Fruit fly (Drosophila melanogaster): ENCODE data around the gene Pburs.

Pburs gene

DNA sequence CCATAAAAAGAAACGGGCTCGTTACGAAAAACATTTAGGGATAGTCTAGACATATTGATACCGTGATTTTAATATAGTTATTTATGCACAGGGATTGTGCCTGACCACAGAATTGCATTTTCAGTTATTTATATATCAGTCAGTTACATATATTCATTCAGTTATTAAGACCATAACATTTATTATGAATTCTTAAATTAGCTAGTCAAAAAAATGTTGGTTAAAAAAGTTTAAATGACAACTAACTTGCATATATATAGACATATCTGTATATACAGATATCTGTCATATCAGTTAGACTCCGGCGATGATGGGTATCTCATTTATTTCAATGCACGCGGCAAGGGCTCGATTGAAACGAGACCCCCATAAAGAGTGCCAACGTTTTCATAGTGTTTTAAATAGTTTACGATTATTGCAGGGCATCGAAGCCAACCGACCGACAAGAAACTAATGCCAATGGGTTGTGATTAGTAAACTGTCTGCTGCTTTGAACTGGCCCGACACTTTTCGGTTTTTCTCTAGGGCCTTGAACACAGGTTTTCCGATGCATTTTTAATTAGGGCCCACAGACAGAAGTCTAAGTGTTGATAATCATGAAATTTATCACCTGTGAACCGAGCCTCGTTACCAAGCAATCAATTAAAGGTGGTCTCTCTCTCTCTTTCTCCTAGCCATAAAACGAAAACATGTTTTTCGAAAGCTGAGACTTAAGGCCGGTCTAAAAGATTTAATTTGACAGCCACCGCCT is 45.7 kb upstream of the Pburs start (continued):
- peak; percentile 30 for TF ChIP-seq Chrac-16 (GFP tag; optimal IDR thresholded peaks at IDR 0.05)
- peak; percentile 20 for TF ChIP-seq slou (GFP tag; optimal IDR thresholded peaks at IDR 0.05)
- no peak for TF ChIP-seq unc-4 (GFP tag; IDR thresholded peaks at IDR 0.05; ENCODE audit: partially characterized antibody)
- TF ChIP-seq nerfin-1 (tag; optimal IDR thresholded peaks at IDR 0.05): peak; percentile 84
- TF ChIP-seq CG5953 (GFP tag; IDR thresholded peaks at IDR 0.05): peak; percentile 55; the same call in 1 of the 2 replicates
- peak; percentile 1 for TF ChIP-seq Dip3 (GFP tag; optimal IDR thresholded peaks at IDR 0.05)
- TF ChIP-seq stwl (tag; optimal IDR thresholded peaks at IDR 0.05): peak; percentile 37
- TF ChIP-seq CG15269 (tag; optimal IDR thresholded peaks at IDR 0.05): peak; percentile 39
- TF ChIP-seq CG18262 (tag; optimal IDR thresholded peaks at IDR 0.05): peak; percentile 95
- TF ChIP-seq CG10959 (GFP tag; IDR thresholded peaks at IDR 0.05): 0 out of 2 replicates have a peak, but pooled peaks have one; percentile 10
- TF ChIP-seq pzg (GFP tag; optimal IDR thresholded peaks at IDR 0.05): no peak
- peak; percentile 80 for TF ChIP-seq H15 (GFP tag; IDR thresholded peaks at IDR 0.05)
- peak; percentile 34 for TF ChIP-seq psq (GFP tag; optimal IDR thresholded peaks at IDR 0.05)
- peak; percentile 90 for TF ChIP-seq CG15696 (tag; optimal IDR thresholded peaks at IDR 0.05)
- TF ChIP-seq CG13894 (tag; optimal IDR thresholded peaks at IDR 0.05): no peak
- TF ChIP-seq CG10366 (GFP tag; IDR thresholded peaks at IDR 0.05): peak; percentile 39; the same call in 1 of the 2 replicates
- peak; percentile 23 for TF ChIP-seq CG11723 (GFP tag; optimal IDR thresholded peaks at IDR 0.05)
- TF ChIP-seq cato (GFP tag; optimal IDR thresholded peaks at IDR 0.05; ENCODE audit: borderline replicate concordance): peak; percentile 26
- peak; percentile 52; the same call in 1 of the 2 replicates for TF ChIP-seq wor (GFP tag; IDR thresholded peaks at IDR 0.05)
- 0 out of 2 replicates have a peak, but pooled peaks have one; percentile 60 for TF ChIP-seq dimm (GFP tag; IDR thresholded peaks at IDR 0.05)
- TF ChIP-seq CG11504 (tag; optimal IDR thresholded peaks at IDR 0.05): peak; percentile 84
- TF ChIP-seq CG10321 (GFP tag; IDR thresholded peaks at IDR 0.05): no peak
- TF ChIP-seq CG7987 (GFP tag; optimal IDR thresholded peaks at IDR 0.05): peak; percentile 58
- peak; percentile 58 for TF ChIP-seq Hr3 (GFP tag; optimal IDR thresholded peaks at IDR 0.05)
- no peak for TF ChIP-seq Dll (GFP tag; IDR thresholded peaks at IDR 0.05; ENCODE audit: partially characterized antibody)
- peak; percentile 21 for TF ChIP-seq Fer2 (tag; optimal IDR thresholded peaks at IDR 0.05)
- no peak for TF ChIP-seq Dad (GFP tag; optimal IDR thresholded peaks at IDR 0.05)
- peak; percentile 65 for TF ChIP-seq Fer1 (GFP tag; optimal IDR thresholded peaks at IDR 0.05)
- TF ChIP-seq Dp (GFP tag; optimal IDR thresholded peaks at IDR 0.05): no peak
- TF ChIP-seq CG17361 (GFP tag; IDR thresholded peaks at IDR 0.05): peak; percentile 92
- TF ChIP-seq sr (GFP tag; IDR thresholded peaks at IDR 0.05): 0 out of 3 replicates have a peak, but pooled peaks have one; percentile 31
- no peak for TF ChIP-seq jumu (GFP tag; optimal IDR thresholded peaks at IDR 0.05)
- TF ChIP-seq CG2678 (tag; optimal IDR thresholded peaks at IDR 0.05): peak; percentile 89
- peak; percentile 74 for TF ChIP-seq kah (GFP tag; optimal IDR thresholded peaks at IDR 0.05)
- peak; percentile 17; the same call in 1 of the 2 replicates for TF ChIP-seq lmd (GFP tag; IDR thresholded peaks at IDR 0.05)
- peak; percentile 57 for TF ChIP-seq PHDP (tag; optimal IDR thresholded peaks at IDR 0.05)
- no peak for TF ChIP-seq prd (optimal IDR thresholded peaks at IDR 0.05)
- peak; percentile 84 for TF ChIP-seq prd (GFP tag; IDR thresholded peaks at IDR 0.05)
- TF ChIP-seq E2f1 (GFP tag; IDR thresholded peaks at IDR 0.05): peak; percentile 77
- no peak for TF ChIP-seq rib (GFP tag; IDR thresholded peaks at IDR 0.05)
- TF ChIP-seq CG1602 (GFP tag; optimal IDR thresholded peaks at IDR 0.05): peak; percentile 54
- peak; percentile 66 for TF ChIP-seq CG16815 (GFP tag; optimal IDR thresholded peaks at IDR 0.05)
- peak; percentile 43 for TF ChIP-seq Antp (GFP tag; optimal IDR thresholded peaks at IDR 0.05)
- peak; percentile 59 for TF ChIP-seq CG10209 (GFP tag; optimal IDR thresholded peaks at IDR 0.05)
- peak; percentile 7 for TF ChIP-seq bab2 (GFP tag; optimal IDR thresholded peaks at IDR 0.05)
- TF ChIP-seq D19A (tag; optimal IDR thresholded peaks at IDR 0.05): peak; percentile 85
- peak; percentile 79 for TF ChIP-seq hth (optimal IDR thresholded peaks at IDR 0.05)
- TF ChIP-seq Bteb2 (GFP tag; optimal IDR thresholded peaks at IDR 0.05): no peak
- peak; percentile 63 for TF ChIP-seq Fer3 (tag; optimal IDR thresholded peaks at IDR 0.05)
